Fruit fly (Drosophila melanogaster) whole organism, embryonic: Measurements from ENCODE around the gene nesd.
A peak's percentile ranks its signal among the peaks of the same experiment; 100 is the strongest.

Experiments used
- ATbp ChIP-seq: fragments of 200-800 bp; sonication (Bioruptor generic); optimal IDR thresholded peaks from 2 replicates; lab custom pipeline; 2017; ENCODE audit warnings: missing biosample characterization, mild to moderate bottlenecking, missing genetic modification characterization, missing genetic modification reagents
- CG10979 ChIP-seq: fragments of 200-800 bp; sonication (Bioruptor generic); optimal IDR thresholded peaks from 2 replicates; lab custom pipeline; 2018; ENCODE audit warnings: missing biosample characterization, mild to moderate bottlenecking, missing genetic modification characterization, moderate library complexity
- CG11560 ChIP-seq: fragments of 200-800 bp; sonication (Bioruptor generic); IDR thresholded peaks from 3 replicates; pipeline ENCODE4 v1.3.6; 2022; ENCODE audit warnings: missing biosample characterization, missing genetic modification characterization
- CG12155 ChIP-seq: fragments of 200-800 bp; sonication (Bioruptor generic); optimal IDR thresholded peaks from 3 replicates; lab custom pipeline; 2016; ENCODE audit warnings: missing biosample characterization, missing genetic modification characterization
- CG16813 ChIP-seq: fragments of 200-800 bp; sonication (Bioruptor generic); IDR thresholded peaks from 3 replicates; pipeline ENCODE4 v1.3.6; 2022; ENCODE audit warnings: missing biosample characterization, missing genetic modification characterization; ENCODE audit not compliant: partially characterized antibody
- CG17568 ChIP-seq: fragments of 200-800 bp; sonication (Bioruptor generic); optimal IDR thresholded peaks from 2 replicates; lab custom pipeline; 2018; ENCODE audit warnings: missing biosample characterization, mild to moderate bottlenecking, missing genetic modification characterization, moderate library complexity
- CG17829 ChIP-seq: fragments of 200-800 bp; optimal IDR thresholded peaks from 2 replicates; lab custom pipeline; 2019; ENCODE audit warnings: missing biosample characterization, mild to moderate bottlenecking, missing genetic modification characterization, moderate library complexity
- CG2116 ChIP-seq: fragments of 200-800 bp; sonication (Bioruptor generic); optimal IDR thresholded peaks from 3 replicates; lab custom pipeline; 2018; ENCODE audit warnings: missing biosample characterization, mild to moderate bottlenecking, missing genetic modification characterization
- CG2889 ChIP-seq: fragments of 200-800 bp; sonication (Bioruptor generic); IDR thresholded peaks from 3 replicates; pipeline ENCODE4 v1.3.6; 2022; ENCODE audit warnings: missing biosample characterization, missing genetic modification characterization
- CG30403 ChIP-seq: fragments of 200-800 bp; sonication (Bioruptor generic); optimal IDR thresholded peaks from 3 replicates; lab custom pipeline; 2016; ENCODE audit warnings: missing biosample characterization, missing genetic modification characterization
- CG3065 ChIP-seq: fragments of 200-800 bp; sonication (Bioruptor generic); optimal IDR thresholded peaks from 2 replicates; lab custom pipeline; 2016; ENCODE audit warnings: missing biosample characterization, missing genetic modification characterization
- CG42726 ChIP-seq: fragments of 200-800 bp; sonication (Bioruptor generic); IDR thresholded peaks from 2 replicates; pipeline ENCODE4 v1.3.6; 2022; ENCODE audit warnings: missing biosample characterization, missing genetic modification characterization; ENCODE audit not compliant: partially characterized antibody
- CG4424 ChIP-seq: fragments of 200-800 bp; sonication (Bioruptor generic); optimal IDR thresholded peaks from 3 replicates; lab custom pipeline; 2016; ENCODE audit warnings: missing biosample characterization, missing genetic modification characterization
- CG6689 ChIP-seq: fragments of 200-800 bp; sonication (Bioruptor generic); IDR thresholded peaks from 2 replicates; pipeline ENCODE4 v1.3.6; 2022; ENCODE audit warnings: missing biosample characterization, missing genetic modification characterization
- CG6854 ChIP-seq: fragments of 200-800 bp; sonication (Bioruptor generic); optimal IDR thresholded peaks from 3 replicates; lab custom pipeline; 2017; ENCODE audit warnings: missing biosample characterization, mild to moderate bottlenecking, missing genetic modification characterization
- CG8944 ChIP-seq: fragments of 200-800 bp; sonication (Bioruptor generic); optimal IDR thresholded peaks from 3 replicates; lab custom pipeline; 2016; ENCODE audit warnings: missing biosample characterization, missing genetic modification characterization
- CG9876 ChIP-seq: fragments of 200-800 bp; sonication (Bioruptor generic); optimal IDR thresholded peaks from 2 replicates; lab custom pipeline; 2016; ENCODE audit warnings: missing biosample characterization, missing genetic modification characterization
- Gug ChIP-seq: fragments of 200-800 bp; sonication (Bioruptor generic); IDR thresholded peaks from 4 replicates; pipeline ENCODE4 v1.3.6; 2022; ENCODE audit warnings: missing biosample characterization, missing genetic modification characterization
- HmgD ChIP-seq: fragments of 200-800 bp; sonication (Bioruptor generic); optimal IDR thresholded peaks from 3 replicates; lab custom pipeline; 2016; ENCODE audit warnings: missing biosample characterization, missing genetic modification characterization
- Hr3 ChIP-seq: fragments of 200-800 bp; sonication (Bioruptor generic); optimal IDR thresholded peaks from 3 replicates; lab custom pipeline; 2016; ENCODE audit warnings: missing biosample characterization, missing genetic modification characterization
- Kr ChIP-seq: fragments of 200-800 bp; sonication (Bioruptor generic); optimal IDR thresholded peaks from 2 replicates; lab custom pipeline; 2017; ENCODE audit warnings: missing biosample characterization, mild to moderate bottlenecking, missing genetic modification characterization
- Mad ChIP-seq: fragments of 200-800 bp; sonication (Bioruptor generic); optimal IDR thresholded peaks from 2 replicates; lab custom pipeline; 2016; ENCODE audit warnings: missing biosample characterization, missing genetic modification characterization
- NC2α ChIP-seq: fragments of 200-800 bp; sonication (Bioruptor generic); optimal IDR thresholded peaks from 2 replicates; lab custom pipeline; 2016; ENCODE audit warnings: missing biosample characterization, missing genetic modification characterization
- NfI ChIP-seq: fragments of 200-800 bp; sonication (Bioruptor generic); optimal IDR thresholded peaks from 3 replicates; lab custom pipeline; 2018; ENCODE audit warnings: missing biosample characterization, mild to moderate bottlenecking, missing genetic modification characterization, moderate library complexity
- Ravus ChIP-seq: fragments of 200-800 bp; sonication (Bioruptor generic); IDR thresholded peaks from 2 replicates; pipeline ENCODE4 v1.3.6; 2022; ENCODE audit warnings: missing biosample characterization, missing genetic modification characterization
- Sry-δ ChIP-seq: fragments of 200-800 bp; sonication (Bioruptor generic); optimal IDR thresholded peaks from 2 replicates; lab custom pipeline; 2016; ENCODE audit warnings: missing biosample characterization, missing genetic modification characterization
- az2 ChIP-seq: fragments of 200-800 bp; sonication (Bioruptor generic); optimal IDR thresholded peaks from 3 replicates; lab custom pipeline; 2016; ENCODE audit warnings: missing biosample characterization, missing genetic modification characterization
- bowl ChIP-seq: fragments of 200-800 bp; sonication (Bioruptor generic); IDR thresholded peaks from 2 replicates; pipeline ENCODE4 v1.3.6; 2022; ENCODE audit warnings: missing biosample characterization, missing genetic modification characterization
- btn ChIP-seq: fragments of 200-800 bp; sonication (Bioruptor generic); optimal IDR thresholded peaks from 2 replicates; lab custom pipeline; 2016; ENCODE audit warnings: missing biosample characterization, missing genetic modification characterization
- caup ChIP-seq: fragments of 200-800 bp; sonication (Bioruptor generic); optimal IDR thresholded peaks from 3 replicates; lab custom pipeline; 2017; ENCODE audit warnings: missing biosample characterization, mild to moderate bottlenecking, missing genetic modification characterization, moderate library complexity; ENCODE audit not compliant: severe bottlenecking
- cg ChIP-seq: fragments of 200-800 bp; sonication (Bioruptor generic); optimal IDR thresholded peaks from 3 replicates; lab custom pipeline; 2019; ENCODE audit warnings: missing biosample characterization, mild to moderate bottlenecking, missing genetic modification characterization, moderate library complexity
- chif ChIP-seq, 2 experiments: fragments of 200-800 bp; sonication (Bioruptor generic); optimal IDR thresholded peaks; 3 replicates each; lab custom pipeline; 2016; ENCODE audit warnings: missing biosample characterization in 2 of 2, missing genetic modification characterization in 2 of 2
- chm ChIP-seq: fragments of 200-800 bp; sonication (Bioruptor generic); IDR thresholded peaks from 2 replicates; pipeline ENCODE4 v1.3.6; 2022; ENCODE audit warnings: missing biosample characterization, missing genetic modification characterization
- croc ChIP-seq: fragments of 200-800 bp; sonication (Bioruptor generic); conservative IDR thresholded peaks from 3 replicates; pipeline ENCODE4 v1.3.6; 2022; ENCODE audit warnings: missing biosample characterization, missing genetic modification characterization
- dati ChIP-seq: fragments of 200-800 bp; sonication (Bioruptor generic); IDR thresholded peaks from 2 replicates; pipeline ENCODE4 v1.3.6; 2022; ENCODE audit warnings: missing biosample characterization, missing genetic modification characterization
- gcm2 ChIP-seq: fragments of 200-800 bp; sonication (Bioruptor generic); optimal IDR thresholded peaks from 2 replicates; lab custom pipeline; 2016; ENCODE audit warnings: missing biosample characterization, missing genetic modification characterization
- ind ChIP-seq: fragments of 200-800 bp; sonication (Bioruptor generic); optimal IDR thresholded peaks from 3 replicates; lab custom pipeline; 2016; ENCODE audit warnings: missing biosample characterization, missing genetic modification characterization
- insv ChIP-seq, 2 experiments: fragments of 200-800 bp; sonication (Bioruptor generic); optimal IDR thresholded peaks; 3 replicates each; lab custom pipeline; 2016 to 2018; ENCODE audit warnings: missing biosample characterization in 2 of 2, missing genetic modification characterization in 2 of 2
- lola ChIP-seq, 3 experiments: fragments of >200 bp in 2 of 3; fragments of 200-800 bp in 1 of 3; sonication (Bioruptor generic) in 1 of 3; optimal IDR thresholded peaks; 2 replicates each; lab custom pipeline; 2017 to 2019; ENCODE audit warnings: missing biosample characterization in 3 of 3, missing genetic modification characterization in 3 of 3, mild to moderate bottlenecking in 1 of 3, moderate library complexity in 1 of 3
- lov ChIP-seq, 2 experiments: fragments of 200-800 bp in 1 of 2; fragments of >200 bp in 1 of 2; sonication (Bioruptor generic) in 1 of 2; IDR thresholded peaks in 1 of 2; optimal IDR thresholded peaks in 1 of 2; 2 replicates in 1 of 2; 3 replicates in 1 of 2; pipeline versions ENCODE4 v1.3.6 to Lab custom; 2017 to 2022; ENCODE audit warnings: missing biosample characterization in 1 of 2, missing genetic modification characterization in 1 of 2
- otp ChIP-seq: fragments of 200-800 bp; sonication (Bioruptor generic); IDR thresholded peaks from 3 replicates; pipeline ENCODE4, ENCODE4 v1.3.6; 2022; ENCODE audit warnings: missing biosample characterization, missing genetic modification characterization
- pfk ChIP-seq: fragments of 200-800 bp; sonication (Bioruptor generic); optimal IDR thresholded peaks from 2 replicates; lab custom pipeline; 2018; ENCODE audit warnings: missing biosample characterization, mild to moderate bottlenecking, missing genetic modification characterization, moderate library complexity
- phol ChIP-seq: fragments of 200-800 bp; sonication (Bioruptor generic); optimal IDR thresholded peaks from 3 replicates; lab custom pipeline; 2018; ENCODE audit warnings: missing biosample characterization, mild to moderate bottlenecking, missing genetic modification characterization, moderate library complexity
- pros ChIP-seq: fragments of 200-800 bp; sonication (Bioruptor generic); optimal IDR thresholded peaks from 3 replicates; lab custom pipeline; 2019; ENCODE audit warnings: missing biosample characterization, mild to moderate bottlenecking, missing genetic modification characterization, moderate library complexity
- pum ChIP-seq: fragments of 200-800 bp; sonication (Bioruptor generic); optimal IDR thresholded peaks from 2 replicates; lab custom pipeline; 2016; ENCODE audit warnings: missing biosample characterization, missing genetic modification characterization
- ro ChIP-seq: fragments of 200-800 bp; sonication (Bioruptor generic); IDR thresholded peaks from 2 replicates; pipeline ENCODE4 v1.3.6; 2022; ENCODE audit warnings: missing biosample characterization, missing genetic modification characterization
- vnd ChIP-seq: fragments of 200-800 bp; sonication (Bioruptor generic); IDR thresholded peaks from 3 replicates; pipeline ENCODE4 v1.3.6; 2022; ENCODE audit warnings: missing biosample characterization, missing genetic modification characterization; ENCODE audit not compliant: partially characterized antibody
- zen ChIP-seq: fragments of 200-800 bp; sonication (Bioruptor generic); optimal IDR thresholded peaks from 3 replicates; lab custom pipeline; 2018; ENCODE audit warnings: missing biosample characterization, mild to moderate bottlenecking, missing genetic modification characterization, moderate library complexity

Gene nesd

DNA sequence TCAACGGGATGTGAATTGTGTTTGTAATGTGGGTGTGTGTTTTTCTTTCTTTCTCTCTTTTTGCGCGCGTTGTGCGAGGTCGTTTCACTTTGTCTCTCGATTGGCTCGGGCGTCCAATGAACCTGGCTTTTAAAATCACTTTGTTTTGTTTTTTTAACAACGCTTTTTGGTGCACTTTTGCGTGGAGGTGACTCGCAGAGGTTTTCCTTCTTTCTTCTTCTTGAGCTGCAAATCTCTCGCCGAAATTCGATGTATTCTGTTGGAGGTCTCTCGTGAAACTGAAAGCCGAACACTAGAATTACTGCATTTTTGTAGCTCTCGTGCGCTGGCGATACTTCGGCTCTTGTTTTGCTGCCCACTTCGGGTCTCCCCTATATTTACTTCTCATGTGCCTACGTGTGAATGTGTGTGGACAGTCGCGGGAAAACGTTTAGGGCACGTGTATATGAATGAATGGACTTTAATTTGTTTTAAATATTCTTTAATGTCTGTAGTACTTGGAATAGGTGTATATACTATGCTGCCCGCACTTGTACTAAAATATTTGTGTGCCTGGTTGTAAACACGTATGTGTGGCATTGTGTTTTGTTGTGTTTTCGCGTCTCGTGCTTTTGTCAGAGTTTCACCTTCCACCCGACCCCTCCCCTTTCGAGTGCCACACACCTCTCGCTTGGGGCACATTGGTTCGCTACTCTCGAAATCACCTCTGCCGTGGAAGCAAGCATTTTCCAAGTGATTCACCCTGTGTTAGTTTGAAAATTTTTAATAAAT lies 8.8 kb upstream of the nesd start, which contains the start of gene fok (continued):
- TF ChIP-seq CG6689 (peak; percentile 96), CG17568 (GFP tag; lab: Kevin White, UChicago) (peak; percentile 94), Ravus (GFP tag; lab: Robert Waterston, UW) (peak; percentile 78), gcm2 (GFP tag; lab: Kevin White, UChicago) (peak; percentile 86), Gug (GFP tag; lab: Robert Waterston, UW) (peak; percentile 92), cg (peak; percentile 88), dati (GFP tag; lab: Robert Waterston, UW) (peak; percentile 45; the same call in 1 of the 2 replicates), CG30403 (GFP tag; lab: Kevin White, UChicago) (peak; percentile 97), ro (peak; percentile 86), lola (GFP tag; optimal IDR thresholded peaks at IDR 0.05; lab: Kevin White, UChicago) (peak in 1 of 3 experiments; percentile 95), phol (tag; lab: Kevin White, UChicago) (peak; percentile 93), pum (GFP tag; lab: Kevin White, UChicago) (peak; percentile 93), caup (GFP tag; lab: Kevin White, UChicago) (peak; percentile 97), HmgD (GFP tag; lab: Kevin White, UChicago) (peak; percentile 70), CG9876 (peak; percentile 91), chif (GFP tag; optimal IDR thresholded peaks at IDR 0.05; lab: Kevin White, UChicago) (peak; percentile 94 to 96), CG2889 (peak; percentile 89), pros (peak; percentile 91), CG42726 (GFP tag; lab: Robert Waterston, UW) (peak; percentile 43; the same call in 1 of the 2 replicates), Sry-δ (peak; percentile 61), ind (GFP tag; lab: Kevin White, UChicago) (peak; percentile 96), pfk (GFP tag; lab: Kevin White, UChicago) (peak; percentile 65), bowl (GFP tag; lab: Robert Waterston, UW) (peak; percentile 88), CG10979 (tag; lab: Kevin White, UChicago) (peak; percentile 96), chm (GFP tag; lab: Robert Waterston, UW) (peak; percentile 90), CG6854 (peak; percentile 95), CG2116 (GFP tag; lab: Kevin White, UChicago) (peak; percentile 85), CG8944 (peak; percentile 89), NfI (GFP tag; lab: Kevin White, UChicago) (peak; percentile 96), CG3065 (GFP tag; lab: Kevin White, UChicago) (peak; percentile 90), croc (GFP tag; lab: Robert Waterston, UW) (peak; percentile 92), otp (GFP tag; lab: Robert Waterston, UW) (peak; percentile 86), insv (GFP tag; optimal IDR thresholded peaks at IDR 0.05; lab: Kevin White, UChicago) (peak in 1 of 2 experiments; percentile 84), Kr (peak; percentile 30), Mad (GFP tag; lab: Kevin White, UChicago) (peak; percentile 92), ATbp (GFP tag; lab: Kevin White, UChicago) (peak; percentile 97), CG11560 (tag; lab: Robert Waterston, UW) (peak; percentile 86), CG16813 (GFP tag; lab: Robert Waterston, UW) (peak; percentile 44; the same call in 1 of the 3 replicates), CG4424 (GFP tag; lab: Kevin White, UChicago) (peak; percentile 96), NC2α (GFP tag; lab: Kevin White, UChicago) (peak; percentile 90), btn (GFP tag; lab: Kevin White, UChicago) (peak; percentile 87), Hr3 (GFP tag; lab: Kevin White, UChicago) (peak; percentile 95), lov (optimal IDR thresholded peaks at IDR 0.05; lab: Kevin White, UChicago) (no peak), lov (GFP tag; IDR thresholded peaks at IDR 0.05; lab: Robert Waterston, UW) (peak; percentile 79; the same call in 2 of the 3 replicates), zen (peak; percentile 92), az2 (GFP tag; lab: Kevin White, UChicago) (peak; percentile 95), vnd (GFP tag; lab: Robert Waterston, UW) (no peak; the same call in 2 of the 3 replicates), CG12155 (GFP tag; lab: Kevin White, UChicago) (peak; percentile 94), CG17829 (peak; percentile 97)
